Comparison of ENCODE assay signal across 2 worm cellular contexts in the genomic region with DNA sequence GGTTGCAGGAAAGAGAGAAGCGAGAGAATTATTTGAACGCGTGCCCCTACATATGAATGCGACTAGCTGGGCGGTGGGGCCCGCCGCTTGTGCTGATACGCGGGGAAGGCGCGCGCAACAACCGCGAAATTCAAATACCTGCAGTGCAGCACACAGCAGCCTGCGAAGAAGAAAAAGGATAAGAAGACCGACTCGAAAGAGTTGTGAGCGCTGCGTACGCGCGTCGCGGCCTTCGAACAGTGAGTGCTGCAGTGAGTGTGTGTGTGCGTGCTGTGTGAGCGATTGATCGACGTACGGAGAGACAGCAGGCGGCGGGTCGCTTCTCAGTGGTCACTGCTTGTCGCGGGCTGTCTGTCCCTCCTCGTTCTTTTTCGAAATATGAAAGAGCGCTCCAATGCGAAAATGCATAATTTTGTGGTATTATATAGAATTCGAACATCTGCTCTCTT.
TF ChIP-seq lines count a peak whose summit lies in the region.

No protein-coding gene starts in this region.

TF ChIP-seq in whole organism, L4 larva, 104 proteins besides CTCF, POLR2A, EP300 and RAD21 (continued from another document):
- peak; percentile 65 to 81 for TF ChIP-seq lsy-2 (tag; optimal IDR thresholded peaks at IDR 0.05; lab: Kevin White, UChicago)
- peak; percentile 93 for TF ChIP-seq ceh-20 (GFP tag; IDR thresholded peaks at IDR 0.05; lab: Robert Waterston, UW)
- peak; percentile 91 for TF ChIP-seq dmd-6 (GFP tag; IDR thresholded peaks at IDR 0.05; lab: Robert Waterston, UW)
- peak; percentile 32 for TF ChIP-seq pqm-1 (tag; optimal IDR thresholded peaks at IDR 0.05; lab: Kevin White, UChicago)
- 0 out of 2 replicates have a peak, but pooled peaks have one; percentile 15 for TF ChIP-seq daf-8 (GFP tag; IDR thresholded peaks at IDR 0.05; lab: Robert Waterston, UW)
- TF ChIP-seq Y48G9A.11 (GFP tag; IDR thresholded peaks at IDR 0.05; lab: Robert Waterston, UW): 0 out of 2 replicates have a peak, but pooled peaks have one; percentile 14
- peak; percentile 97 for TF ChIP-seq hlh-11 (tag; optimal IDR thresholded peaks at IDR 0.05; lab: Kevin White, UChicago)
- peak in 1 of 2 experiments; percentile 65 for TF ChIP-seq daf-16 (GFP tag; optimal IDR thresholded peaks at IDR 0.05; lab: Kevin White, UChicago)
- TF ChIP-seq daf-16 (tag; optimal IDR thresholded peaks at IDR 0.05; lab: Kevin White, UChicago): peak; percentile 70
- peak; percentile 87 for TF ChIP-seq gei-8 (GFP tag; optimal IDR thresholded peaks at IDR 0.05; lab: Kevin White, UChicago)
- peak; percentile 54; the same call in 1 of the 2 replicates for TF ChIP-seq mxl-2 (GFP tag; conservative IDR thresholded peaks at IDR 0.05; lab: Robert Waterston, UW)
- 0 out of 2 replicates have a peak, but pooled peaks have one; percentile 48 for TF ChIP-seq Y75B8A.6 (GFP tag; IDR thresholded peaks at IDR 0.05; lab: Robert Waterston, UW)
- TF ChIP-seq hlh-30 (tag; optimal IDR thresholded peaks at IDR 0.05; lab: Kevin White, UChicago; ENCODE audit: insufficient read depth): peak; percentile 87
- no peak for TF ChIP-seq nhr-76 (tag; optimal IDR thresholded peaks at IDR 0.05; lab: Kevin White, UChicago)
- TF ChIP-seq cey-2 (tag; optimal IDR thresholded peaks at IDR 0.05; lab: Kevin White, UChicago; ENCODE audit: borderline replicate concordance, insufficient read depth): no peak
- TF ChIP-seq daf-12 (tag; optimal IDR thresholded peaks at IDR 0.05; lab: Kevin White, UChicago): no peak
- TF ChIP-seq zip-2 (tag; optimal IDR thresholded peaks at IDR 0.05; lab: Kevin White, UChicago): peak; percentile 34
- TF ChIP-seq ceh-62 (tag; optimal IDR thresholded peaks at IDR 0.05; lab: Kevin White, UChicago): no peak
- TF ChIP-seq nhr-28 (tag; optimal IDR thresholded peaks at IDR 0.05; lab: Kevin White, UChicago): peak; percentile 57
- TF ChIP-seq R02D3.7 (tag; optimal IDR thresholded peaks at IDR 0.05; lab: Kevin White, UChicago): no peak
- no peak for TF ChIP-seq nhr-10 (tag; optimal IDR thresholded peaks at IDR 0.05; lab: Kevin White, UChicago)
- 0 out of 2 replicates have a peak, but pooled peaks have one; percentile 67 for TF ChIP-seq nhr-41 (GFP tag; IDR thresholded peaks at IDR 0.05; lab: Robert Waterston, UW)
- peak; percentile 70 for TF ChIP-seq dpl-1 (GFP tag; optimal IDR thresholded peaks at IDR 0.05; lab: Kevin White, UChicago)
- TF ChIP-seq dmd-8 (GFP tag; IDR thresholded peaks at IDR 0.05; lab: Robert Waterston, UW): 0 out of 2 replicates have a peak, but pooled peaks have one; percentile 54
- TF ChIP-seq nhr-102 (tag; optimal IDR thresholded peaks at IDR 0.05; lab: Kevin White, UChicago): peak; percentile 65
- TF ChIP-seq duxl-1 (tag; optimal IDR thresholded peaks at IDR 0.05; lab: Kevin White, UChicago; ENCODE audit: poor library complexity): peak; percentile 60
- no peak for TF ChIP-seq F49E8.2 (tag; optimal IDR thresholded peaks at IDR 0.05; lab: Kevin White, UChicago; ENCODE audit: borderline replicate concordance)
- no peak for TF ChIP-seq daf-19 (GFP tag; conservative IDR thresholded peaks at IDR 0.05; lab: Robert Waterston, UW)
- TF ChIP-seq lin-29 (GFP tag; IDR thresholded peaks at IDR 0.05; lab: Robert Waterston, UW): no peak
- peak; percentile 76 for TF ChIP-seq arid-1 (GFP tag; conservative IDR thresholded peaks at IDR 0.05; lab: Robert Waterston, UW)
- TF ChIP-seq set-16 (GFP tag; IDR thresholded peaks at IDR 0.05; lab: Robert Waterston, UW): peak; percentile 97
- TF ChIP-seq tag-97 (GFP tag; IDR thresholded peaks at IDR 0.05; lab: Robert Waterston, UW): no peak
- peak; percentile 93 for TF ChIP-seq egl-43 (GFP tag; IDR thresholded peaks at IDR 0.05; lab: Robert Waterston, UW)
- peak; percentile 6 for TF ChIP-seq zag-1 (tag; optimal IDR thresholded peaks at IDR 0.05; lab: Kevin White, UChicago)
- TF ChIP-seq dmd-9 (GFP tag; IDR thresholded peaks at IDR 0.05; lab: Robert Waterston, UW): peak; percentile 55; the same call in 1 of the 2 replicates
- peak; percentile 72 for TF ChIP-seq lim-7 (GFP tag; IDR thresholded peaks at IDR 0.05; lab: Robert Waterston, UW)
- peak; percentile 43; the same call in 1 of the 2 replicates for TF ChIP-seq ZK337.2 (GFP tag; IDR thresholded peaks at IDR 0.05; lab: Robert Waterston, UW)
- peak; percentile 99 for TF ChIP-seq aha-1 (tag; lab: Kevin White, UChicago)
- TF ChIP-seq lin-15B (tag; optimal IDR thresholded peaks at IDR 0.05; lab: Kevin White, UChicago): peak; percentile 55
- TF ChIP-seq sdz-12 (GFP tag; optimal IDR thresholded peaks at IDR 0.05; lab: Kevin White, UChicago): peak; percentile 50
- peak; percentile 91 for TF ChIP-seq lin-38 (GFP tag; IDR thresholded peaks at IDR 0.05; lab: Robert Waterston, UW)
- peak; percentile 97 for TF ChIP-seq hmg-1.1 (GFP tag; IDR thresholded peaks at IDR 0.05; lab: Robert Waterston, UW)
- no peak for TF ChIP-seq ces-1 (GFP tag; optimal IDR thresholded peaks at IDR 0.05; lab: Kevin White, UChicago)
- peak; percentile 82 for TF ChIP-seq F10B5.3 (tag; optimal IDR thresholded peaks at IDR 0.05; lab: Kevin White, UChicago)
- TF ChIP-seq spr-1 (tag; optimal IDR thresholded peaks at IDR 0.05; lab: Kevin White, UChicago): peak; percentile 84
- 0 out of 2 replicates have a peak, but pooled peaks have one; percentile 62 for TF ChIP-seq nhr-42 (GFP tag; IDR thresholded peaks at IDR 0.05; lab: Robert Waterston, UW)
- TF ChIP-seq F26F4.8 (GFP tag; conservative IDR thresholded peaks at IDR 0.05; lab: Robert Waterston, UW): no peak
- no peak for TF ChIP-seq aly-2 (tag; optimal IDR thresholded peaks at IDR 0.05; lab: Kevin White, UChicago)
- TF ChIP-seq unc-62 (GFP tag; optimal IDR thresholded peaks at IDR 0.05 in 1 of 2; lab: Kevin White, UChicago): peak in 1 of 2 experiments; percentile 99
- no peak for TF ChIP-seq unc-62 (tag; optimal IDR thresholded peaks at IDR 0.05; lab: Kevin White, UChicago)
- peak; percentile 89 for TF ChIP-seq F37D6.2 (tag; optimal IDR thresholded peaks at IDR 0.05; lab: Kevin White, UChicago)
- peak; percentile 72 for TF ChIP-seq zfp-2 (tag; optimal IDR thresholded peaks at IDR 0.05; lab: Kevin White, UChicago)

TF ChIP-seq in whole organism, late embryonic, 69 proteins besides CTCF, POLR2A, EP300 and RAD21 (continued from another document):
- TF ChIP-seq hlh-30 (tag; optimal IDR thresholded peaks at IDR 0.05; lab: Kevin White, UChicago; ENCODE audit: insufficient read depth) (peak; percentile 33), nhr-232 (tag; optimal IDR thresholded peaks at IDR 0.05; lab: Kevin White, UChicago) (no peak), rnt-1 (tag; optimal IDR thresholded peaks at IDR 0.05; lab: Kevin White, UChicago) (peak; percentile 87), hlh-8 (tag; optimal IDR thresholded peaks at IDR 0.05; lab: Kevin White, UChicago) (peak; percentile 46), nhr-11 (tag; optimal IDR thresholded peaks at IDR 0.05; lab: Kevin White, UChicago) (no peak), che-1 (tag; optimal IDR thresholded peaks at IDR 0.05; lab: Kevin White, UChicago) (peak; percentile 52), lin-11 (tag; optimal IDR thresholded peaks at IDR 0.05; lab: Kevin White, UChicago) (no peak), fkh-6 (tag; optimal IDR thresholded peaks at IDR 0.05; lab: Kevin White, UChicago) (peak; percentile 52), ets-4 (tag; optimal IDR thresholded peaks at IDR 0.05; lab: Kevin White, UChicago) (peak; percentile 66)
TF ChIP-seq in whole organism, late embryonic: peak in this region for 40.
